Worm (Caenorhabditis elegans) whole organism, L4 larva: ENCODE results near the gene srg-32.

Experiments
- ces-1 ChIP-seq: fragments of 150-350 bp; sonication (generic microtip); optimal IDR thresholded peaks from 4 replicates; lab custom pipeline; 2014; ENCODE audit warnings: missing biosample characterization, missing genetic modification reagents, missing genetic modification characterization
- lin-15B ChIP-seq: fragments of 150-350 bp; sonication (generic microtip); optimal IDR thresholded peaks from 3 replicates; lab custom pipeline; 2014; ENCODE audit warnings: missing biosample characterization, missing genetic modification characterization
- mdl-1 ChIP-seq, 2 experiments: fragments of 150-350 bp in 1 of 2; sonication (generic microtip) in 1 of 2; optimal IDR thresholded peaks; 2 replicates each; lab custom pipeline; 2014 to 2017; ENCODE audit warnings: missing biosample characterization in 2 of 2, missing genetic modification characterization in 2 of 2
- skn-1 ChIP-seq: fragments of 150-350 bp; optimal IDR thresholded peaks from 2 replicates; lab custom pipeline; 2014; ENCODE audit warnings: missing biosample characterization, missing genetic modification characterization
- snpc-4 ChIP-seq: fragments of 150-350 bp; optimal IDR thresholded peaks from 2 replicates; lab custom pipeline; 2014; ENCODE audit warnings: missing biosample characterization, missing genetic modification characterization

DNA sequence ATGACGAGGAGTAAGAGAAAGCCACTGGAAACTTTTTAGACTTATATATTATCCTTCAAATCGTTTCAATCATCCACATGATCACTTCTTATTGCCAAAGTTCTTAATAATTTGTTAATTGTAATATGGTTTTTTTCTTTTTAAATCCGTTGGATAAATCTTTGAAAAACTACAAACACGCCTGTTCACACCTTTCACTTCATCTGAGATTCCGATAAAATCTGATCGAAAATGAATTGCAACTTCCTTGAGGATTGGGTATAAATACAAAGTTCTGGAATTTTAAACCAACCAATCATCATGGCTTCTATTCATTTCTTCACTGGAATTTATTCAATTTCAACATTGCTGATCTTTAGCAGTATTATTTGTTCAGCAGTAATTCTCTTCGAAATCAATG, 28.0 kb downstream of the srg-32 start, which contains the start of gene col-152:
- TF ChIP-seq skn-1 (tag; lab: Kevin White, UChicago), result no peak
- no peak for TF ChIP-seq mdl-1 (tag; optimal IDR thresholded peaks at IDR 0.05; lab: Kevin White, UChicago)
- TF ChIP-seq lin-15B (tag; lab: Kevin White, UChicago), result no peak
- no peak for TF ChIP-seq ces-1 (GFP tag; lab: Kevin White, UChicago)
- no peak for TF ChIP-seq snpc-4 (tag; lab: Kevin White, UChicago)
